Worm (Caenorhabditis elegans) whole organism, late embryonic: ENCODE measurements around the gene T05H10.1.

Experiments
- F13H6.1 ChIP-seq: sonication (generic microtip); optimal IDR thresholded peaks from 2 replicates; lab custom pipeline; 2016; ENCODE audit warnings: missing genetic modification characterization, missing compliant biosample characterization
- ama-1 ChIP-seq: fragments of 150-350 bp; optimal IDR thresholded peaks from 2 replicates; lab custom pipeline; 2014
- ceh-14 ChIP-seq: sonication (generic microtip); optimal IDR thresholded peaks from 2 replicates; lab custom pipeline; 2016; ENCODE audit warnings: missing genotype, missing genetic modification characterization, missing compliant biosample characterization
- dmd-4 ChIP-seq: sonication (generic microtip); optimal IDR thresholded peaks from 2 replicates; lab custom pipeline; 2016; ENCODE audit warnings: borderline replicate concordance, missing genetic modification characterization, missing compliant biosample characterization
- elt-4 ChIP-seq: sonication (generic microtip); optimal IDR thresholded peaks from 2 replicates; lab custom pipeline; 2016; ENCODE audit warnings: missing genetic modification characterization, missing compliant biosample characterization
- fkh-10 ChIP-seq: fragments of 150-350 bp; optimal IDR thresholded peaks from 2 replicates; lab custom pipeline; 2014; ENCODE audit warnings: missing biosample characterization, missing genetic modification reagents, missing genetic modification characterization
- fkh-6 ChIP-seq: sonication (generic microtip); optimal IDR thresholded peaks from 2 replicates; lab custom pipeline; 2016; ENCODE audit warnings: missing genetic modification characterization, missing compliant biosample characterization
- hlh-30 ChIP-seq: sonication (generic microtip); optimal IDR thresholded peaks from 2 replicates; lab custom pipeline; 2017; ENCODE audit warnings: antibody characterized with exemption, missing genetic modification characterization, missing compliant biosample characterization; ENCODE audit not compliant: insufficient read depth
- nfya-1 ChIP-seq: sonication (generic microtip); optimal IDR thresholded peaks from 2 replicates; lab custom pipeline; 2017; ENCODE audit warnings: missing genetic modification characterization, mild to moderate bottlenecking, missing compliant biosample characterization, antibody characterized with exemption, moderate library complexity
- nhr-11 ChIP-seq: fragments of 150-350 bp; optimal IDR thresholded peaks from 2 replicates; lab custom pipeline; 2014; ENCODE audit warnings: missing biosample characterization, missing genetic modification characterization
- npax-4 ChIP-seq: sonication (generic microtip); optimal IDR thresholded peaks from 2 replicates; lab custom pipeline; 2016; ENCODE audit warnings: missing genetic modification characterization, missing compliant biosample characterization
- odd-2 ChIP-seq: sonication (generic microtip); optimal IDR thresholded peaks from 2 replicates; lab custom pipeline; 2017; ENCODE audit warnings: antibody characterized with exemption, mild to moderate bottlenecking, missing genetic modification characterization, missing compliant biosample characterization
- pha-4 ChIP-seq: fragments of 150-350 bp; optimal IDR thresholded peaks from 2 replicates; lab custom pipeline; 2018; ENCODE audit warnings: missing biosample characterization, missing genetic modification reagents, missing genetic modification characterization
- ttx-3 ChIP-seq: sonication (generic microtip); optimal IDR thresholded peaks from 2 replicates; lab custom pipeline; 2016; ENCODE audit warnings: missing genetic modification reagents, missing genetic modification characterization, missing compliant biosample characterization

ce11 chrII:8078041-8078440 is 35.7 kb downstream of the T05H10.1 start, which contains the start of gene K02C4.5:
- TF ChIP-seq F13H6.1, result no peak
- TF ChIP-seq nhr-11 (tag; lab: Kevin White, UChicago), result no peak
- no peak for TF ChIP-seq fkh-10 (GFP tag; lab: Kevin White, UChicago)
- TF ChIP-seq ama-1 (lab: Kevin White, UChicago), result no peak
- no peak for TF ChIP-seq dmd-4 (tag; lab: Kevin White, UChicago)
- TF ChIP-seq ttx-3, result no peak
- TF ChIP-seq pha-4 (tag; lab: Kevin White, UChicago), result no peak
- TF ChIP-seq ceh-14 (tag; lab: Kevin White, UChicago), result no peak
- TF ChIP-seq hlh-30 (tag; lab: Kevin White, UChicago), result no peak
- no peak for TF ChIP-seq npax-4
- TF ChIP-seq odd-2, result no peak
- no peak for TF ChIP-seq elt-4 (tag; lab: Kevin White, UChicago)
- TF ChIP-seq fkh-6 (tag; lab: Kevin White, UChicago), result no peak
- no peak for TF ChIP-seq nfya-1
